Worm (Caenorhabditis elegans) whole organism, dauer: ENCODE data around the gene C33D3.3.

Experiments used
- unc-62 ChIP-seq: sonication (generic microtip); optimal IDR thresholded peaks from 2 replicates; lab custom pipeline; 2017; ENCODE audit warnings: missing biosample characterization, missing genetic modification reagents, missing genetic modification characterization

Gene C33D3.3

DNA sequence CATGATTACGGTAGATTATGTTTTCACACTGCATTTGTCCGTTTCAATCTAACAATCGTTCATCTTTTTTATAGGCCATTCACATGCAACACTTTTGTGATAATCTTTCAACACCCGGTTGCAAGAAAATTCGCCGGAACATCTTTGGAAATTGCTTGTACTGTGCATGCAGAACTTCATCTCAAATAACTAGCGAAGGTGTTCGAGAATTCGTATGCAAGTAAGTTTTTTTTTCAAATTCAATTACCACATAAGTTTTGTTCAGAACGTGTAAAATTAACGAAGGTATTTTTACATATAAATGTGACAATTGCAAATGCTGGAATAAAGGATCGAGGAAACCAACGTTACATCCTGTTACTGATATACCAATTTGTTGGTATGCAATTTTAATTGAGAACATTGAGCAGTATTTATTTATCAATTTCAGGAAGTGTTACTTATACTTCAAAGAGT, at the start of gene C33D3.3:
TSS of gene C33D3.3 (plus strand) at position 51 of the 456 bp plus-strand sequence.
- no peak for TF ChIP-seq unc-62 (GFP tag; lab: Kevin White, UChicago)

DNA sequence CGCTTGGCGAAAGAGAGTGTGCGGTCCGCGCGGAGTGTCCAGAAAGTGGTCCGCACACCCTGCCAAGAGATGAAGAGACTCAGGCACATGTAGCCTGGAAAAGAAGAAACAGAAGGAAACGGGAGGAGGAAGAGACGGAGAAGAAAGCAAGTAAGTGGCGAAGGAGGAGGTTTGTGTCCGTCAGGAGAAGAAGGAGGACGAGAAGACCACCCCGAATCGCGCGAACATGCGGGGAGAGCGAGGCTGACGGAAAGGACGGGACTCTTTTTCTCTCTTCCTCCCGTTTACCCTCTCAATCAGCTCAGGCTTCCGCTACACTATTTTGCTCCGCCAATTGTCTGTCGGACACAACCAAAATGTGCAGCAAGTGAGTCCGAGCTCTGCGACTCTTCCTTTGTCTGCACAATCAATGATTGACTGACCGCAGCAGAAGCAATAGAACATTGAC, 49.6 kb upstream of the C33D3.3 start:
- no peak for TF ChIP-seq unc-62 (GFP tag; lab: Kevin White, UChicago)

DNA sequence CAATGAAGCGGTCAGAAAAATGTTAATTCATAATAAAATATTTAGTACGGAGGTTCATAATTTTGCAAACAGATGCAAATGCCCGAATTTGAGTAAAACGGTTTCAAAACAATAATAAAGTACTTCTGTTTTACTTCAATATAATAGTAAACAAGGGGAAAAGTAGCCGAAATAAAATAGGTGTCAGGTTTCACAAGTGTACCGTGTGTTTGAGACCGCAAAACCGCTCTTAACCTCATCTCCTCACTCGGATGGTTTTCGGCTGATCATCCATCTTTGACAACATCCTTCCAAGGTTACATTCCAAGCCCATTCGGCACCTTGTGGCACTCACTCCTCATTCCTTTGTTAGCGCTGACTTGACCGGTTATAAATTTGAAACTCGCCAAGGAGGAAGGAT, 47.7 kb upstream of the C33D3.3 start:
- no peak for TF ChIP-seq unc-62 (GFP tag; lab: Kevin White, UChicago)

DNA sequence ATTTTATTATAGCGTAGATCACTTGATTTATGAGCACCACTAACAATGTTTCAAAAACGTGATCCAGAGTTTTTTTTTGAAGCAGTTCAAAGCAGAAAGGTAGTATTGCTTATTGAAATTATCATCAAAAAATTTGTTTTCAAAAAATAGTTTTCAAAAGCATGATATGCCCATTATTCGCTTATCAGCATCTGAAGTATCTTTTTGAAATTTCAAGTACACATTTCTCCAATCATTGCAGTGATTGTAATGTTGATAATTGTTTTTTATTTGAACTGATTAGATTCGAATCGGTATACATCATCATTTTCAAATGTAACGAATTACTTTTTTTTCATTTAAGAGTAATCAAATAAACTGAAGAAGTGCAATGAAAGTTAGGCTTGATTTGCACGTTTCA, 44.4 kb upstream of the C33D3.3 start:
- TF ChIP-seq unc-62 (GFP tag; lab: Kevin White, UChicago) = no peak

DNA sequence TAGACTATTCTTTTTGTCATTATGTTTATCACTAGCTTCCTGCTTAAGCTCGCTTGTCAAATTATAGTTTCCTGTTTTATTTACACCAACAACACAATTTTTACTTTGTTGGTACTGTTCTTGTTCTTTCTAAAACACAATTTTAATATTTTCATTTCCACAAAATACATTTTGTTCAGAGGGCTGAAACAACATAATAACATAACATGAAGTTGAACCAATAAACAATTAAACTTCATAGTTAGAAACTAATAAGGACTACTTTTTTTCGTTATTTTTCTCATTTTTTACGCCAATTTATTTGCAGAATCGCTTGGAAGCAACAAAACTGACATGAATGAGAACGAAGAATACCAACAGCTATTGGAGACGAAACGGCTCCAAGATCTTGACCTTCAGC, 41.3 kb upstream of the C33D3.3 start, which contains the start of gene C39B10.3:
TSS of gene C39B10.3 (plus strand) at position 301 of the 400 bp plus-strand sequence.
- no peak for TF ChIP-seq unc-62 (GFP tag; lab: Kevin White, UChicago)

DNA sequence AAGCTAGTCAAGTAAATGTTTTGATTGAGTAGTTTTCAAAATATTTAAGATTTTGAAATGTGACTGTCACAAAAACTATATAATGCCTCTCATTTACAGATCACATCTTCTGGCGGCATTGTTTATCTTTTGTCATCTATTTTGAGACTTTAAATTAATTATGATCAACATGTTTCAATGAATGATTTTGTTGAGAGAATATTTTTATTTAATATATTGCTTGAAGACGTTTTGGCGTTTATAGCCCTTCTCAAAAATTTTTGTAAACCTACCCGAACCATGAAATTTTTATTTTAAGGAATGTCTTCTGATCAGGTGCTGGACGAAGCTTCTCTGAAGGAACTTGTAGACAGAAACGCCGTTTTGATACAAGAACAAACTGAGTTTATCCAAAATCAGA, 40.4 kb upstream of the C33D3.3 start, which contains the start of gene C39B10.4:
TSS of gene C39B10.4 (plus strand) at position 301 of the 400 bp plus-strand sequence.
- no peak for TF ChIP-seq unc-62 (GFP tag; lab: Kevin White, UChicago)

DNA sequence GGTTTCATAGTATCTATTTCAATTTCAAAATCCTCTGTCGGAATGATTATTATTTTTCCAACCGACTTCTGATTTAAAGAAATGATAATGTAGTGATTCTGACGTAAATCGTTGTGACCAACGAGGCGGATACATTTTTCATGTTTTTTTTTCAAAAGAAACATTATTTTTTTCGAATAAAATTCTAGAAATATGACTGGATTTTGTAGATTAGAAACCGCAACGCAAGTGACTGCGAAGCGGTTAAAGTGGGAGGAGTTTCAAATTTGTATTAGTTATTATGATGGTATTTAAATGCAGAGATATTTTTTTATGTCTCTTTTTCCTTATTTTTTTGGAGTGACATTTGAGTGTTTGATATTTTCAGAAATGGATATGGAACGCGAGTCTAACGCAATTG, 38.2 kb upstream of the C33D3.3 start, which contains the start of gene C39B10.5:
TSS of gene C39B10.5 (plus strand) at position 362 of the 400 bp plus-strand sequence.
- no peak for TF ChIP-seq unc-62 (GFP tag; lab: Kevin White, UChicago)

DNA sequence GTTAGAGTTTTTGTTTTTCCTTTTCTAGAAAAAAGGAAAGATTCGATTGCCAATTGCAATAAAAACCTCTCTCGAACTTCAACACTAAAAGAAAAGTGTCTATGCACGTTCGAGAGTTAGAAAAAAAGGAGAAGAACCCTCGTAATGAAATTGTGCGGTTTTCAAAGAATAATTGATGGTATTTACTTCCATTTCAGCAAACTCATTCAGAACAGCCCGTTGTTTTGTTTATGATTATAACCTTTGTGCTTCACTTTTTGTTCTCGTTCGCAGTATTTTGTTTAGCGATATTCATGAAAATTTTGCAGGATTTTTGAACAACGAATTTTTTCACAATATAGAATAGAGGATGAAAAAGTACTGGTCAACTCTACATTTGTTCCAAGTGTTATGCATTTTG, 31.2 kb upstream of the C33D3.3 start, which contains the start of gene lgc-41:
TSS of gene lgc-41 (plus strand) at position 301 of the 400 bp plus-strand sequence.
- no peak for TF ChIP-seq unc-62 (GFP tag; lab: Kevin White, UChicago)

DNA sequence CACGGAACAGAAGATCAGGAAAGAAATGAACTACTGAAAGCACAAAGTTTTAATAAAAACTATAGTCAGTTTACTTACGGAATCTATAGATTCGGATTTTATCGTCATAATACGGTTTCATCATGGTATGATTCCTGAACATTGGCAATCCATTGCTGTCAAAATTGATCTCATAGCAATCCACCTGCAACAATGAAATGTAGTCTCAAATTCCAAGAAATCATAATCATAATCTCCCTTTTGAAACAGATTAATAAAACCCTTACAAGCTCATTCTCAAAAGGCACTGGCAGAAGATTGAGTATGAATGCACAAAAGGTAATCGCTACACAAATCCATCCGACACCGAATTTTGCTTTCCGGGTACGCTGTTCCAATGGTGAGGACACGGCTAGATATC, 22.8 kb upstream of the C33D3.3 start:
- no peak for TF ChIP-seq unc-62 (GFP tag; lab: Kevin White, UChicago)

DNA sequence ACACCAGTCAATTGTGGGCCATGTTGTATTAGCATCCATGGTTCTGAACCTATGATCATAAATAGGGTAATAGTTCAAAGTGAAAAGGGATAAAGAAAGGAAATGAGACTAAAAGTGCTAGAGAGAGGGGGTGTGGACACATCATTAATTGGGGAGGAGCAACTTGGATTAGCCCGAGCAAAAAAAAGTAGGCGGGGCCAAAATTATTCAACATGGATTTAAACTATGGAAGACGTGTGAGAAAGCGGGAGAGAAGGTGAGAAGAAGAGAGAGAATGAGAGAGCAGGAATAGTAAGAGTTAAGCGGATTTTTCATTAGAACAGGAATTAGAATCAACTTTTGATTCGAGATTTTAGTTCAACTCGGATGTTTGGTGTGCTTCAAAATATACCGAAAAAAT, 21.6 kb upstream of the C33D3.3 start, which contains the start of gene C39B10.1:
TSS of gene C39B10.1 (minus strand) at position 101 of the 400 bp plus-strand sequence.
- TF ChIP-seq unc-62 (GFP tag; lab: Kevin White, UChicago) = no peak

DNA sequence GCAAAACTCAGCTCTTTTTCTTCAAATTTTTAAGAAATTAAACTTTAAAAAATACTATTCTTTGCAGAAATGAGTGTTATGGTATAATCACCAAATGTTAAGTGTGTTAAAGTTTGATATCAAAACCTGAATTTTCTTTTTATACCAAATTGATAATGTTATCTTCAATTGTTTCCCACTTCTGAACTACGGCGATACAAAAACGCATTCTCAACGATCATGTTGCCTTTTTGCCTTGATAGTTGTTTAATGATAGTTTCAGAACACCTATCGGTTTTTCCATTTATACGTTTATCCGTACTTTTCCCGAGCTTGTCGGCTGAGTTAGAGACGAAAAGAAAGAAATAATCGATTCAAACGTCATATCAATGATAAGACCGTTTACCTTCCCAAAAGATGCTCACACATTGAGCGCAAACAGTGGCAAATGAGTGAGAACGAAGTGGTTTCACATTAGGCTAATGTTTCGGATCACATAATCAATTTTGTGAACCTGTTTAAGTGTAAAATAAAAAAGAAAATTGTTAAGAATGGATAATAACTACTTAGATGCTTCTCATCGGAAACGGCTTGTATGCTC, 10.1 kb upstream of the C33D3.3 start, which contains the start of gene elt-4:
TSS of gene elt-4 (plus strand) at position 530 of the 580 bp plus-strand sequence.
- no peak for TF ChIP-seq unc-62 (GFP tag; lab: Kevin White, UChicago)

DNA sequence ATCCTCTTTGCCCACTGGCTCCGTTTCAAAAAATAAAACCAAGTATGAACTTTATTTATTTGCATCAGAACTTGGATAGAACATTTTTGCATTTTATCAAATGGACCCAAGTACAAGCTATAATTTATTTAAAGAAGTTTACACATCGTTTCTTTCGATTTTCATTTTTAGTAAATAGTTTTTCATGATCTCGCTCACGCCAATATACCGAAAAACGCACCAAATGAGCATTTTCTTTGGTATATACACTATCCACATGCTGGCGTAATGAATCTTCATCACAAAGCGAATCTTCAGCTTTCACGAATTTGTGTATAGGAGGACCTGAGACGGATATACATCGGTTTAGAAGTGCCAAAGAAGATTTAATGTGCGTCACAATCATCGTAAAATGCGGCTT, 8.6 kb upstream of the C33D3.3 start, which contains the start of gene C39B10.7:
TSS of gene C39B10.7 (plus strand) at position 301 of the 400 bp plus-strand sequence.
- no peak for TF ChIP-seq unc-62 (GFP tag; lab: Kevin White, UChicago)

DNA sequence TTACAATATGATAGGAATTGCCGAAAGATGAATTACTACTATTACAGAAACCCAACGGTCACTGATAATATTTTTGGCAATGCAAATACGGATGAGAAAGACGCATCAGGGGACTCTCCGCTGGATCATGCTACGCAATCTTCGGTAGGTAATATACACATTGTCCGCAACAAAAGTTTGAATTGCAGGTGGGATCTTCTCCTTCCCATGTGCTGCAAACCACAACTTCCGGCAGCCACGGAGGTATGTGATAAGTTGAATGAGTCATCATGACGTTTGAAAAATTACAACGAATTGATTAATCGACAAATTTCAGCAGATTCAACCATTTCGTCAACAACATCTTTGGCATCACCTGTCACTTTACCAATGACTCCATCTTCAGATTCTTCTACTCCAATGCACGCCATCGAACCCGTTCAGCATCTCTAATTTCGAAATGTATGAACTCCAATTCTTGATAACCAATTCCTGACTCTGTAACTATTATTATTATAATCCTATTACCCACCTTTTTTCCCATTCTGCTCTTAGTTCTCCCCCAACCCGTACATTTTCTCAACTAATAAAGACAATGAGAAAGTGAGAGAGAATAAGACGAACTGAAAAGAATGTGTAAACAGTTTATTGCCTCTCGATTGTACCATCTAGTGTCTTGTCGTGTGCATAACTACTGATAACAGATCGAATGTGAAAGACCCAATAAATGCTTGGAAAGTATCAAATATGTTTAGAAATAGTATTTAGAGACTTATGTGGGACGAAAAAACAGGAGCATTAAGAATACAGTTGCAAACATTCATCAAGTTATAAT, 7.8 kb upstream of the C33D3.3 start:
- TF ChIP-seq unc-62 (GFP tag; lab: Kevin White, UChicago) = no peak

DNA sequence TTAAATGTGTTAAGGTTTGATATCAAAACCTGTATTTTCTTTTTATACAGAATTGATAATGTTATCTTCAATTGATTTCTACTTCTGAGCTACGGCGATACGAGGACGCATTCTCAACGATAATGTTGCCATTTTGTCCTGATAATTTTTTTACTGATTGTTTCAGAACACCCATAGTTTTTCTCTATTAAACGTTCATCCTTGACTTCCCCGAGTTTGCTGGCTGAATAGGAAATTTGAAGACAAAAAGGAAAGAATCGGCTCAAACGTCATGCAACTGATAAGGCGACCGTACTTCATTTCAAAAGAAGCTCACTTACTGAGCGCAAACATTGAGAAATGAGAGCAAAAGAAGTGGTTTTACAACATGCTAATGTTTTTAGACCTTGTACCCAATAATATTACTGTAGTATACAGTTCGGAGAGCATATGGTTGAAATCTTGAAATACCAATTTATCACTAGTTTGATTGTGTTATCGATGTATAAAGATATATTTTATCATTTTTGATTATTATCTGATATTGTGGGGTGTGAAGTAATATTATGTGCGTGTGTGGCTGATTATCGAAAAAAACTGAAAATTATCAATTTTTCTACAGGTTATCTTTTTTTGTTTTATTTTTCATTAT, 5.9 kb upstream of the C33D3.3 start:
- no peak for TF ChIP-seq unc-62 (GFP tag; lab: Kevin White, UChicago)

DNA sequence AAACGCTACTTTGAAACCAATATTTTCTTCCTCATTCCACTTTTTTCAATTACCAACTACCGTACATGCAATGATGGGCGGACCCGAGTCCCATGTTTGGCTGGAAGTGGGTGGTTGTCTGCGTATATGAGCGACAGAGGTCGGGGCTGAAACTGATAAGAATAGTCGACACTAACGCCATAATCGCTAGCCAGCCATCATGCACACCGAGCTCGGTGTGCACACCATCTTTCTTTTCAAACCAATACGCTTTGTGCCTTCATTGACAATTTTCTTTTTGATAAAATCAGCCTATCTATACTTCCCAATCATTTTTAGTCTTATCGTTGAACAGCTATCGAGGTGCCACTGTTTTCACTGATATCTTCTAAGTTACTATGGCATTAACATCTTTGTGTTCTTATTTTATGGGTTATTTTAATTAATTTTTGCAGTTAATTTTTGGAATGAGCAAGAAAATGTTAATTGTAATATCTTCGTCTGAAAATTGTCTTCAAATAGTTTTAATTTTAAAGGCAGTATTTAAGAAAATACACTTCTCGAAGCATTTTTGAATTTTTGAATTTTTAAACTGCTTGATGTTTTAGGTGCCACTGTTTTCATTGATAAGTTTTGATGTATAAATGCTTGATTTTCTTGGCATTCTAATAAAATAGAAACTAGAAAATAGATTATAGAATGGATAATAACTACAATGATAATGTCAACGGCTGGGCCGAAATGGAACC, 4.4 kb upstream of the C33D3.3 start, which contains the start of gene elt-2:
TSS of gene elt-2 (plus strand) at position 678 of the 728 bp plus-strand sequence.
- no peak for TF ChIP-seq unc-62 (GFP tag; lab: Kevin White, UChicago)
